Worm (Caenorhabditis elegans): ENCODE measurements around the gene mif-2.

Gene mif-2

DNA sequence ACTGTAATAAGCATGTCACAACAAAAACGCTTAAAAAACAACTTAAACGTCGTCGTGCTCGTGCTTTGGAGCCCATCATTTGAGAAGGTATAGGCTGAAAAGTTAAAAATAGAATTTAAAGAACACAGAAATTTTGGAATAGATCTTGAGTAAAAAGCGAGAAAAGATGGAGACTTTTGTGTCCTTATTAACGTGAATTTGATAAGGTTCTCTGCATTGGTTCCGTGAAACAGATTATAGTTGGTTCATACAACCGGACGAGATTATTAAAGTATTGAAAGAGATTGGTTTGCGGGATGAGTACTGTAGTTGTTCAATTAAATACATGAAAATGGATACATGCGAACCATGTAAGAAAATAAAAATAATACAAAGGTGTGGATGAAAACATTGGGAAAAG, 40.5 kb downstream of the mif-2 start, which contains the start of gene gpla-1:
gpla-1 (minus strand) TSS at position 101 of the 400 bp plus-strand sequence.
- TF ChIP-seq sem-2 (GFP tag; optimal IDR thresholded peaks at IDR 0.05) = no peak
- no peak for TF ChIP-seq elt-3 (tag; optimal IDR thresholded peaks at IDR 0.05)
- TF ChIP-seq hlh-1 (tag; optimal IDR thresholded peaks at IDR 0.05) = no peak
- TF ChIP-seq nhr-28 (tag; optimal IDR thresholded peaks at IDR 0.05) = no peak
- TF ChIP-seq unc-120 (tag; optimal IDR thresholded peaks at IDR 0.05; ENCODE audit: poor library complexity, severe bottlenecking) = no peak
- no peak for TF ChIP-seq mls-2 (tag; optimal IDR thresholded peaks at IDR 0.05)
- no peak for TF ChIP-seq nhr-76 (tag; optimal IDR thresholded peaks at IDR 0.05)
- no peak for TF ChIP-seq tbx-8 (GFP tag; optimal IDR thresholded peaks at IDR 0.05)
- no peak for TF ChIP-seq ham-2 (GFP tag; optimal IDR thresholded peaks at IDR 0.05)
- TF ChIP-seq zip-8 (tag; optimal IDR thresholded peaks at IDR 0.05) = no peak
- TF ChIP-seq ztf-11 (tag; optimal IDR thresholded peaks at IDR 0.05) = no peak
- TF ChIP-seq lin-13 (tag; optimal IDR thresholded peaks at IDR 0.05) = no peak
- no peak for TF ChIP-seq blmp-1 (tag; optimal IDR thresholded peaks at IDR 0.05)
- TF ChIP-seq ces-1 (GFP tag; optimal IDR thresholded peaks at IDR 0.05) = no peak
- no peak for TF ChIP-seq bed-3 (GFP tag; optimal IDR thresholded peaks at IDR 0.05)
- TF ChIP-seq pha-4 (tag; optimal IDR thresholded peaks at IDR 0.05) = no peak
- TF ChIP-seq cnd-1 (tag; optimal IDR thresholded peaks at IDR 0.05) = no peak

DNA sequence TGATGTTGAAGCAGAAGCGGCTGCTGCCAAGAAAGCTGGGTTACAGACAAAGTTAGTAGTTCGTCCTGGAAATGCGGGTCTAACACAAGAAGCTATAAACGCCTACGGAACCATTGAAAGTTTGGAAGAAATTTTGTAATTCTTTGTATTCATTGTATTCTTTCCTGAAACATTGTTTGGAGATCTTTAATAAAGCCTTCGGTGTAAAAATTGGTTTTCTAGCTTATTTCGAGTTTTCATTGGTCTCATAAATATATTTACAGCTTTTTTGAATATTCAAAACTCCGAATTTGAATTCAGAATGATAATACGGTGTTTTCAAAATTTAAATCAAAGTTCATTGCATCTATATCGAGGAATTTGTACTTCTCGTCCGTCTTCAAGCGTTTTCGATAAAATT, 43.4 kb downstream of the mif-2 start, which contains the start of gene F58H1.8:
F58H1.8 (plus strand) TSS at position 301 of the 400 bp plus-strand sequence.
- TF ChIP-seq tbx-8 (GFP tag; optimal IDR thresholded peaks at IDR 0.05) (no peak), unc-62 (GFP tag; optimal IDR thresholded peaks at IDR 0.05) (no peak), nhr-12 (tag; optimal IDR thresholded peaks at IDR 0.05) (no peak), flh-1 (GFP tag; optimal IDR thresholded peaks at IDR 0.05) (no peak), ceh-39 (tag; optimal IDR thresholded peaks at IDR 0.05) (no peak), nhr-28 (tag; optimal IDR thresholded peaks at IDR 0.05) (no peak), ceh-83 (GFP tag; optimal IDR thresholded peaks at IDR 0.05) (no peak), lin-13 (tag; optimal IDR thresholded peaks at IDR 0.05) (no peak), ztf-11 (tag; optimal IDR thresholded peaks at IDR 0.05) (no peak), snpc-4 (tag; optimal IDR thresholded peaks at IDR 0.05) (no peak), mls-2 (tag; optimal IDR thresholded peaks at IDR 0.05) (no peak)

DNA sequence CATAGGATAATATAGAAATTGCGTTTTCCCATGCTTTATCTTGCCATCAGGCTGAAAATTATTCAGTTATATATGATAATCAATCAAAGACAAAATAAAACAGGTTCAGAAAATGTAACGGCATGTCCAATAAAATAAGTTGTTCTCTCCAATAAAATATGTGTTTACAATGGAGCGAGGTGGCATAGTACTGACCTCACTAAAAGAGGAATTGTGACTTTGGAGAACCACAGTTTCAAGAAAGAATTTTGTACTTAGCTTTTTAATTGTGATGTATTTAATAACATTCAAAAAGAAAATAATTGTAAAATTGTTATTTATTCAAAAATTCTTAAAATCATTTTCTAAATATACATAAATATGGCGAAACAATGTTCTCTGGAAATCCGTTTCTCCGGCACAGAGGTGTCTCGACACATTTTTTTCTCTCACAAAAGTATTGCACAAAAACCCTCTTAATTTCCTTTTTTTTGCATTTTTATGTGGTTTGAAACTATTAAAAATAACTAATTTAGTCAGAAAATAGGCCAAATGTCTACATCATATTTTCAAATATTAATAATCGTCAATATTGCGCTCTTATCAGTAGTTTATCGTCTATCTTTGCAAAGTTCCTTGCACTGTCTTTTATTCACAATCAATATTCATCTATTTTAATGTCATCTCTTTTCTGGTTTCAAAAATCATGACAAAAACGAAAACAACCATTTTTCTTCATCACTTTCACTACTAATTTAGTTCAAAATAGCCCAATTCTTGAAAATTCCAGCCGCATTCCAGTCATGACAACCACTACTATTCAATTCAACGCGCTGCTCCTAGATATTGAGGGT, 44.8 kb downstream of the mif-2 start, which contains the start of the genes aman-2 and F58H1.3:
aman-2 (minus strand) TSS at position 51 of the 833 bp plus-strand sequence.
F58H1.3 (plus strand) TSS at position 783 of the 833 bp plus-strand sequence.
- TF ChIP-seq bed-3 (GFP tag; optimal IDR thresholded peaks at IDR 0.05) (peak; percentile 8), nhr-237 (tag; optimal IDR thresholded peaks at IDR 0.05) (peak; percentile 81), drap-1 (GFP tag; optimal IDR thresholded peaks at IDR 0.05) (no peak), elt-1 (tag; optimal IDR thresholded peaks at IDR 0.05; ENCODE audit: borderline replicate concordance, insufficient read depth) (no peak), zip-8 (tag; optimal IDR thresholded peaks at IDR 0.05) (no peak), lsy-2 (tag; optimal IDR thresholded peaks at IDR 0.05) (peak; percentile 31), ceh-43 (GFP tag; optimal IDR thresholded peaks at IDR 0.05) (peak; percentile 21), lin-32 (GFP tag; optimal IDR thresholded peaks at IDR 0.05) (peak; percentile 3), mep-1 (tag; optimal IDR thresholded peaks at IDR 0.05) (peak; percentile 46), sptf-1 (tag; optimal IDR thresholded peaks at IDR 0.05) (peak; percentile 55), ces-1 (GFP tag; optimal IDR thresholded peaks at IDR 0.05) (peak; percentile 44), nhr-76 (tag; optimal IDR thresholded peaks at IDR 0.05) (no peak), cnd-1 (tag; optimal IDR thresholded peaks at IDR 0.05) (peak; percentile 51), snpc-4 (tag; optimal IDR thresholded peaks at IDR 0.05) (no peak), ceh-39 (tag; optimal IDR thresholded peaks at IDR 0.05) (peak; percentile 44), lin-13 (tag; optimal IDR thresholded peaks at IDR 0.05) (no peak)

DNA sequence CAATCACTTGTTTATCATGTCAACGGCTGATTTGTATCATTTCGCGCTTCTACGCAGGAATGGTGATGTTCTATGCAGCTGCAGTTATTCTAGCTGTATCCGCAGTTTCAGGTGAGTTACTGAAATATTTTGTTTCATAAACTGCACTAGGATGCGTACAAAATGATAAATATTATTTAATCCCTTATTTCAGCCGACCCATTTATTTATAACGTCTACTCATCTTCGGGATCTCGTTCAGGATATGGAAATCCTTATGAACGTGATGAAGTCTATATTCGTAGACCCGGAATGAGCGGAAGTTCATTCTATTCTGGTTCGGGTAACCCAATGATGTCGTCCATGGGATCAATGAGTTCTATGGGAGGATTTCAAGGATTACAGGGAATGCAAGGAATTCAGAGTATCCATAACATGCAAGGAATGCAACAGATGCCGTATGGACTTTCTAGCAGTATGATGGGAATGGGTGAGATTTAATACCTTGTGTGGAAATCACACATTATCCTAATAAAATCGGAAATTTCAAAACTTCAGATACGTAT, 49.1 kb downstream of the mif-2 start, which contains the start of gene F58H1.2:
F58H1.2 (plus strand) TSS at position 51 of the 545 bp plus-strand sequence.
- no peak for TF ChIP-seq nhr-28 (tag; optimal IDR thresholded peaks at IDR 0.05)
- TF ChIP-seq cnd-1 (tag; optimal IDR thresholded peaks at IDR 0.05) = no peak
- no peak for TF ChIP-seq nhr-237 (tag; optimal IDR thresholded peaks at IDR 0.05)
- no peak for TF ChIP-seq unc-120 (tag; optimal IDR thresholded peaks at IDR 0.05; ENCODE audit: poor library complexity, severe bottlenecking)
- no peak for TF ChIP-seq ces-1 (GFP tag; optimal IDR thresholded peaks at IDR 0.05)
- no peak for TF ChIP-seq tbx-8 (GFP tag; optimal IDR thresholded peaks at IDR 0.05)
- TF ChIP-seq mep-1 (tag; optimal IDR thresholded peaks at IDR 0.05) = no peak
- TF ChIP-seq lsy-2 (tag; optimal IDR thresholded peaks at IDR 0.05) = no peak
- no peak for TF ChIP-seq nhr-2 (tag; optimal IDR thresholded peaks at IDR 0.05)
- no peak for TF ChIP-seq ceh-83 (GFP tag; optimal IDR thresholded peaks at IDR 0.05)
- no peak for TF ChIP-seq elt-1 (tag; optimal IDR thresholded peaks at IDR 0.05; ENCODE audit: borderline replicate concordance, insufficient read depth)

Data from whole organism, mixed stage, embryonic.